Worm (Caenorhabditis elegans): Measurements from ENCODE around the gene F01D4.8.
A peak's percentile ranks its signal among the peaks of the same experiment; 100 is the strongest.

F01D4.8 gene

ce11 chrIV:10419896-10420295 is 33.0 kb downstream of the F01D4.8 start:
- TF ChIP-seq unc-62 (GFP tag; optimal IDR thresholded peaks at IDR 0.05) (peak; percentile 31), nhr-77 (tag; optimal IDR thresholded peaks at IDR 0.05) (no peak), lin-39 (tag; optimal IDR thresholded peaks at IDR 0.05) (peak; percentile 73)

- no peak for TF ChIP-seq pqm-1 (tag; optimal IDR thresholded peaks at IDR 0.05)
- TF ChIP-seq aly-2 (tag; optimal IDR thresholded peaks at IDR 0.05), result no peak
- TF ChIP-seq ztf-11 (tag; optimal IDR thresholded peaks at IDR 0.05), result no peak
- TF ChIP-seq tbx-2 (tag; optimal IDR thresholded peaks at IDR 0.05), result no peak
- TF ChIP-seq unc-39 (tag; optimal IDR thresholded peaks at IDR 0.05), result no peak
- no peak for TF ChIP-seq ceh-28 (tag; optimal IDR thresholded peaks at IDR 0.05)
- no peak for TF ChIP-seq nhr-28 (tag; optimal IDR thresholded peaks at IDR 0.05)
- TF ChIP-seq R02D3.7 (tag; optimal IDR thresholded peaks at IDR 0.05), result no peak
- TF ChIP-seq lin-39 (tag; optimal IDR thresholded peaks at IDR 0.05), result no peak
- no peak for TF ChIP-seq daf-12 (tag; optimal IDR thresholded peaks at IDR 0.05)
- TF ChIP-seq pha-4 (tag; optimal IDR thresholded peaks at IDR 0.05), result no peak
- no peak for TF ChIP-seq sea-2 (GFP tag; optimal IDR thresholded peaks at IDR 0.05)
- no peak for TF ChIP-seq nhr-12 (tag; optimal IDR thresholded peaks at IDR 0.05)
- TF ChIP-seq egl-5 (tag; optimal IDR thresholded peaks at IDR 0.05), result no peak
Measured at ce11 chrIV:10417781-10418180, 35.1 kb downstream of the F01D4.8 start, which contains the start of gene F13B12.6. F13B12.6 (minus strand) TSS chrIV:10417881.

- TF ChIP-seq ceh-28 (tag; optimal IDR thresholded peaks at IDR 0.05), result no peak
- TF ChIP-seq ceh-16 (tag; optimal IDR thresholded peaks at IDR 0.05), result no peak
- TF ChIP-seq mdl-1 (tag; optimal IDR thresholded peaks at IDR 0.05), result no peak
- no peak for TF ChIP-seq eor-1 (tag; optimal IDR thresholded peaks at IDR 0.05)
- no peak for TF ChIP-seq ZK546.5 (tag; optimal IDR thresholded peaks at IDR 0.05)
Measured at ce11 chrIV:10413828-10414227, 39.1 kb downstream of the F01D4.8 start, which contains the start of gene R10H10.7. R10H10.7 (minus strand) TSS chrIV:10413928.

ce11 chrIV:10409377-10409776 is 43.5 kb downstream of the F01D4.8 start, which contains the start of gene rfk-1:
rfk-1 (minus strand) TSS chrIV:10409477.
- TF ChIP-seq hmg-11 (tag; optimal IDR thresholded peaks at IDR 0.05), result no peak

- TF ChIP-seq snpc-4 (tag; optimal IDR thresholded peaks at IDR 0.05), result peak; percentile 54
- no peak for TF ChIP-seq ceh-9 (tag; optimal IDR thresholded peaks at IDR 0.05)
- peak; percentile 24 for TF ChIP-seq zag-1 (tag; optimal IDR thresholded peaks at IDR 0.05)
- TF ChIP-seq lin-39 (tag; optimal IDR thresholded peaks at IDR 0.05), result peak; percentile 68
- peak; percentile 47 for TF ChIP-seq unc-62 (GFP tag; optimal IDR thresholded peaks at IDR 0.05)
- no peak for TF ChIP-seq ceh-82 (tag; optimal IDR thresholded peaks at IDR 0.05)
- peak; percentile 71 for TF ChIP-seq fkh-10 (GFP tag; optimal IDR thresholded peaks at IDR 0.05)
- peak; percentile 36 for TF ChIP-seq sea-2 (GFP tag; optimal IDR thresholded peaks at IDR 0.05)
- no peak for TF ChIP-seq fos-1 (tag; optimal IDR thresholded peaks at IDR 0.05)
- TF ChIP-seq mdl-1 (tag; optimal IDR thresholded peaks at IDR 0.05), result no peak
- TF ChIP-seq lin-15B (tag; optimal IDR thresholded peaks at IDR 0.05), result peak; percentile 27
- TF ChIP-seq R02D3.7 (tag; optimal IDR thresholded peaks at IDR 0.05), result no peak
- TF ChIP-seq nfya-1 (tag; optimal IDR thresholded peaks at IDR 0.05; ENCODE audit: insufficient read depth), result peak; percentile 87
- peak; percentile 79 for TF ChIP-seq hmg-11 (tag; optimal IDR thresholded peaks at IDR 0.05)
- peak; percentile 69 for TF ChIP-seq tbx-2 (tag; optimal IDR thresholded peaks at IDR 0.05)
Measured at ce11 chrIV:10403193-10404058, 49.5 kb downstream of the F01D4.8 start, which contains the start of gene gpa-7. gpa-7 (plus strand) TSS chrIV:10404008.

All from whole organism, L3 larva.